Fruit fly (Drosophila melanogaster): Measurements from ENCODE around the gene CG2258.

CG2258 gene

DNA sequence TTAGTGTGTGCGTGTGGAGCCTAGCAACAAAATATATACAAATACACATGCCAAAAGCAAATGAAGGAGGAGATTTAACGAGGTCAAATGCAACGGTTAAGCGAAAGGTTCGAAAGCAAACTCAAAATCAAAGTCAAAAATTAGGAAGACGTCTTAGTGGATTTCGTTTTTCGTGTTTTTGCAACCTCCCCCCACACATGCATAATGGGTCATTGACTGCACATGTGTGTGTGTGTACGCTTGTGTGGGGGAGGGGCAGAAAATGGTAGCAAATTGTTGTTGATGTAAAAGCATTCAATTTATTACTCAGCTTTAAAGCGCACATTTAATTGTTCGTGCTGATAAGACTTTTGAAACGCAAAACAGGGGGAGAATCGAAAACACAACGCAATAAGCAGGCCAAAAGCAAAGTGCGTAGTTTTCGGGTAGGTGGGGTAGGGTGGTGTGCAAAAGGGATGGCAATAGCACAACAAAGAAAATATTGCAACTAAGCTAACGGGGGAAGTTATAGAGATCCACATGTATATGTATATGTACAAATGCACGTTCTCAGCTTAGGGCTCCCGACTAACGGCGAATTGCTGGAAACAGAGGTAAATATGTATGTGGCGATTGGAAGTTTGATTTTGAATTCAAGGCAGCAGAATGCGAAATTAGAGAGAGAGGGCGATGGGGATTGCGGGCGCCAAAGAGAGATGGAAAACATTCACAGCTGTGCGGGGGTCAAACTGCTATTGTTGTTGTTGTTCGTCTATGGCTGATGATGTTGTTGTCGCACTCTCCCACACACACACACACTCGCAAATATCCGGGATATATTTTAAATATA, 8.8 kb downstream of the CG2258 start:
- peak; percentile 80 for TF ChIP-seq tj (GFP tag; optimal IDR thresholded peaks at IDR 0.05)
- no peak for TF ChIP-seq kay (GFP tag; ENCODE audit: borderline replicate concordance)
- no peak for TF ChIP-seq CG7045 (GFP tag; optimal IDR thresholded peaks at IDR 0.05)
- no peak for TF ChIP-seq CG1620 (GFP tag; optimal IDR thresholded peaks at IDR 0.05)
- TF ChIP-seq cnc (optimal IDR thresholded peaks at IDR 0.05) = no peak
- TF ChIP-seq CG7101 (tag; optimal IDR thresholded peaks at IDR 0.05) = no peak
- TF ChIP-seq Mnt (GFP tag; optimal IDR thresholded peaks at IDR 0.05) = peak; percentile 65
- TF ChIP-seq CG5204 (GFP tag; optimal IDR thresholded peaks at IDR 0.05) = no peak
- TF ChIP-seq pad (GFP tag; optimal IDR thresholded peaks at IDR 0.05) = peak; percentile 98
- no peak for TF ChIP-seq CG11617 (GFP tag; optimal IDR thresholded peaks at IDR 0.05)
- peak; percentile 98 for TF ChIP-seq ovo (GFP tag; optimal IDR thresholded peaks at IDR 0.05)

- TF ChIP-seq tj (GFP tag; optimal IDR thresholded peaks at IDR 0.05) (peak; percentile 92), CG7101 (tag; optimal IDR thresholded peaks at IDR 0.05) (peak; percentile 97), CG5204 (GFP tag; optimal IDR thresholded peaks at IDR 0.05) (peak; percentile 91), Mnt (GFP tag; optimal IDR thresholded peaks at IDR 0.05) (peak; percentile 88), cnc (optimal IDR thresholded peaks at IDR 0.05) (no peak), toe (GFP tag; optimal IDR thresholded peaks at IDR 0.05) (peak; percentile 90), Crg-1 (GFP tag; optimal IDR thresholded peaks at IDR 0.05) (peak; percentile 95), kay (GFP tag; ENCODE audit: borderline replicate concordance) (no peak), CG12768 (GFP tag; optimal IDR thresholded peaks at IDR 0.05) (peak; percentile 97), CG11617 (GFP tag; optimal IDR thresholded peaks at IDR 0.05) (peak; percentile 98), Hr96 (GFP tag; optimal IDR thresholded peaks at IDR 0.05) (peak; percentile 95), CG14711 (tag; optimal IDR thresholded peaks at IDR 0.05) (peak; percentile 91), ovo (GFP tag; optimal IDR thresholded peaks at IDR 0.05) (peak; percentile 95), bab1 (GFP tag; optimal IDR thresholded peaks at IDR 0.05) (peak; percentile 98), CG7045 (GFP tag; optimal IDR thresholded peaks at IDR 0.05) (peak; percentile 95), Clk (GFP tag; optimal IDR thresholded peaks at IDR 0.05) (peak; percentile 88), pad (GFP tag; optimal IDR thresholded peaks at IDR 0.05) (peak; percentile 84), cic (GFP tag; optimal IDR thresholded peaks at IDR 0.05) (peak; percentile 76), CG1620 (GFP tag; optimal IDR thresholded peaks at IDR 0.05) (peak; percentile 95), CG33017 (tag; optimal IDR thresholded peaks at IDR 0.05) (peak; percentile 94)
Observed at dm6 chrX:8092075-8092682, 9.7 kb downstream of the CG2258 start.

DNA sequence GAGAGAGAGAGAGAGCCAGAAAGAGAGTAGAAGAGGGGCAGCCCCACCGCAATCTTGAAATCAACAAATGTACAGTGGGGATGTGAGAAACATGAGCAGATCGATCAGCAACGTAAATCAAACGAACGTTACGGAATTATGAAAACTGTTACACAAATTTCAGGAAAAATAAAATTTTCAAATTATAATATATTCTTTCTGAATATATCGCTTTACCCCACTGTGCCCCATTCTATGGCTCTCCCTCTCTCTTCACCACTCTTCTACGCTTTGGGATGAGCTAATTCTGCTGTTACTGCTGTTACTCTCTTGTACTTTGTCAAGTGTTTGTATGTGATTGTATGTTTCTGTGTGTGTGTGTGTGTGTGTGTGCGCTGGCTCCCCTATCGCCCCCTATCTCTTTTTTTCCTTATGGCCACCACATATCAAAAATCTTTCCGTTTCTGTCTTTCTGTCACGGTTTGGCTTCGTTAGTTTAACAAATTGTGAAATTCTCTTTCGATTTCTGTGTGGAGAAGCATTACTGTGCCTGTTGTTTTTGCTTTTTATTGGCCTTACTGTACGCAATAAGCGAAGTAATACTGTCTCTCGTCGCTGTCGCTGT, 10.8 kb downstream of the CG2258 start:
- TF ChIP-seq CG7045 (GFP tag; optimal IDR thresholded peaks at IDR 0.05) = peak; percentile 76
- peak; percentile 90 for TF ChIP-seq CG14711 (tag; optimal IDR thresholded peaks at IDR 0.05)
- peak; percentile 72 for TF ChIP-seq Clk (GFP tag; optimal IDR thresholded peaks at IDR 0.05)
- TF ChIP-seq cic (GFP tag; optimal IDR thresholded peaks at IDR 0.05) = peak; percentile 27
- TF ChIP-seq Crg-1 (GFP tag; optimal IDR thresholded peaks at IDR 0.05) = peak; percentile 77
- TF ChIP-seq CG33017 (tag; optimal IDR thresholded peaks at IDR 0.05) = peak; percentile 88
- TF ChIP-seq CG12768 (GFP tag; optimal IDR thresholded peaks at IDR 0.05) = peak; percentile 80
- TF ChIP-seq CG11617 (GFP tag; optimal IDR thresholded peaks at IDR 0.05) = peak; percentile 91
- TF ChIP-seq toe (GFP tag; optimal IDR thresholded peaks at IDR 0.05) = peak; percentile 62
- no peak for TF ChIP-seq ovo (GFP tag; optimal IDR thresholded peaks at IDR 0.05)
- TF ChIP-seq CG1620 (GFP tag; optimal IDR thresholded peaks at IDR 0.05) = peak; percentile 75
- peak; percentile 93 for TF ChIP-seq CG7101 (tag; optimal IDR thresholded peaks at IDR 0.05)
- TF ChIP-seq bab1 (GFP tag; optimal IDR thresholded peaks at IDR 0.05) = peak; percentile 90
- TF ChIP-seq tj (GFP tag; optimal IDR thresholded peaks at IDR 0.05) = peak; percentile 31
- no peak for TF ChIP-seq cnc (optimal IDR thresholded peaks at IDR 0.05)
- peak; percentile 65 for TF ChIP-seq kay (GFP tag; ENCODE audit: borderline replicate concordance)
- peak; percentile 73 for TF ChIP-seq Hr96 (GFP tag; optimal IDR thresholded peaks at IDR 0.05)
- TF ChIP-seq pad (GFP tag; optimal IDR thresholded peaks at IDR 0.05) = peak; percentile 82
- peak; percentile 74 for TF ChIP-seq Mnt (GFP tag; optimal IDR thresholded peaks at IDR 0.05)
- peak; percentile 72 for TF ChIP-seq CG5204 (GFP tag; optimal IDR thresholded peaks at IDR 0.05)

- no peak for TF ChIP-seq Mnt (GFP tag; optimal IDR thresholded peaks at IDR 0.05)
- TF ChIP-seq Crg-1 (GFP tag; optimal IDR thresholded peaks at IDR 0.05) = no peak
- no peak for TF ChIP-seq Clk (GFP tag; optimal IDR thresholded peaks at IDR 0.05)
- no peak for TF ChIP-seq CG1620 (GFP tag; optimal IDR thresholded peaks at IDR 0.05)
- TF ChIP-seq ovo (GFP tag; optimal IDR thresholded peaks at IDR 0.05) = no peak
- TF ChIP-seq CG7045 (GFP tag; optimal IDR thresholded peaks at IDR 0.05) = no peak
- TF ChIP-seq CG14711 (tag; optimal IDR thresholded peaks at IDR 0.05) = no peak
- no peak for TF ChIP-seq CG7101 (tag; optimal IDR thresholded peaks at IDR 0.05)
- no peak for TF ChIP-seq CG33017 (tag; optimal IDR thresholded peaks at IDR 0.05)
- TF ChIP-seq pad (GFP tag; optimal IDR thresholded peaks at IDR 0.05) = no peak
Observed at dm6 chrX:8087113-8087512, 14.8 kb downstream of the CG2258 start, which contains the start of gene CG2256. CG2256 (minus strand) TSS chrX:8087213.

- TF ChIP-seq tj (GFP tag; optimal IDR thresholded peaks at IDR 0.05) (no peak), CG11617 (GFP tag; optimal IDR thresholded peaks at IDR 0.05) (no peak), CG1620 (GFP tag; optimal IDR thresholded peaks at IDR 0.05) (no peak), kay (GFP tag; ENCODE audit: borderline replicate concordance) (peak; percentile 90), CG5204 (GFP tag; optimal IDR thresholded peaks at IDR 0.05) (no peak), CG7045 (GFP tag; optimal IDR thresholded peaks at IDR 0.05) (no peak), Mnt (GFP tag; optimal IDR thresholded peaks at IDR 0.05) (no peak), Hr96 (GFP tag; optimal IDR thresholded peaks at IDR 0.05) (no peak), CG14711 (tag; optimal IDR thresholded peaks at IDR 0.05) (no peak), CG7101 (tag; optimal IDR thresholded peaks at IDR 0.05) (no peak), toe (GFP tag; optimal IDR thresholded peaks at IDR 0.05) (no peak), cnc (optimal IDR thresholded peaks at IDR 0.05) (no peak), cic (GFP tag; optimal IDR thresholded peaks at IDR 0.05) (peak; percentile 58), Crg-1 (GFP tag; optimal IDR thresholded peaks at IDR 0.05) (no peak), Clk (GFP tag; optimal IDR thresholded peaks at IDR 0.05) (no peak), pad (GFP tag; optimal IDR thresholded peaks at IDR 0.05) (no peak), CG33017 (tag; optimal IDR thresholded peaks at IDR 0.05) (no peak), CG12768 (GFP tag; optimal IDR thresholded peaks at IDR 0.05) (no peak), bab1 (GFP tag; optimal IDR thresholded peaks at IDR 0.05) (no peak), ovo (GFP tag; optimal IDR thresholded peaks at IDR 0.05) (peak; percentile 41)
Observed at dm6 chrX:8081427-8082185, 20.3 kb downstream of the CG2258 start, which contains the start of gene Ldsdh1. Ldsdh1 (minus strand) TSS chrX:8081605.
